Worm (Caenorhabditis elegans) whole organism, young adult: ENCODE results near the gene T21B10.4.

Source experiments
- T07F8.4 ChIP-seq: sonication (generic microtip); optimal IDR thresholded peaks from 2 replicates; lab custom pipeline; 2016; ENCODE audit warnings: mild to moderate bottlenecking, missing genetic modification characterization, moderate library complexity, missing compliant biosample characterization
- ama-1 ChIP-seq, 3 experiments: fragments of 150-350 bp in 1 of 3; sonication (generic microtip) in 2 of 3; optimal IDR thresholded peaks; 2 replicates each; lab custom pipeline; 2014 to 2018; ENCODE audit warnings: missing biosample characterization in 2 of 3, missing genetic modification characterization in 2 of 3, missing genetic modification reagents in 2 of 3
- nhr-179 ChIP-seq: sonication (generic microtip); optimal IDR thresholded peaks from 2 replicates; lab custom pipeline; 2016; ENCODE audit warnings: mild to moderate bottlenecking, missing genetic modification characterization, missing compliant biosample characterization
- sdz-38 ChIP-seq: sonication (generic microtip); optimal IDR thresholded peaks from 2 replicates; lab custom pipeline; 2016; ENCODE audit warnings: missing genotype, missing genetic modification characterization, missing compliant biosample characterization

ce11 chrII:8929771-8930170 lies 10.9 kb upstream of the T21B10.4 start, which contains the start of gene mrpl-50:
- no peak for TF ChIP-seq T07F8.4 (tag; lab: Kevin White, UChicago)
- TF ChIP-seq nhr-179 (tag; lab: Kevin White, UChicago): no peak
- TF ChIP-seq sdz-38 (tag; lab: Kevin White, UChicago): no peak
- TF ChIP-seq ama-1 (optimal IDR thresholded peaks at IDR 0.05; lab: Kevin White, UChicago): no peak
- peak in 1 of 2 experiments; percentile 30 for TF ChIP-seq ama-1 (GFP tag; optimal IDR thresholded peaks at IDR 0.05; lab: Kevin White, UChicago)
